Worm (Caenorhabditis elegans) whole organism, early embryonic: ENCODE results near the gene D2096.11.

Experiments used
- ama-1 ChIP-seq: fragments of 150-350 bp; optimal IDR thresholded peaks from 2 replicates; lab custom pipeline; 2014
- ceh-36 ChIP-seq: sonication (generic microtip); optimal IDR thresholded peaks from 2 replicates; lab custom pipeline; 2016; ENCODE audit warnings: missing genetic modification characterization, inconsistent platforms, missing compliant biosample characterization
- hmbx-1 ChIP-seq: sonication (generic microtip); optimal IDR thresholded peaks from 2 replicates; lab custom pipeline; 2016; ENCODE audit warnings: mild to moderate bottlenecking, missing genetic modification characterization, missing compliant biosample characterization
- hmg-4 ChIP-seq: fragments of 200-800 bp; sonication (Bioruptor generic); optimal IDR thresholded peaks from 2 replicates; lab custom pipeline; 2018; ENCODE audit warnings: mild to moderate bottlenecking, missing genetic modification characterization, missing compliant biosample characterization
- hnd-1 ChIP-seq: sonication (generic microtip); optimal IDR thresholded peaks from 2 replicates; lab custom pipeline; 2016; ENCODE audit warnings: missing genetic modification characterization, missing compliant biosample characterization
- sea-1 ChIP-seq: fragments of 200-800 bp; sonication (Bioruptor generic); conservative IDR thresholded peaks from 2 replicates; pipeline ENCODE4 v1.3.6; 2022; ENCODE audit warnings: missing genetic modification characterization, missing compliant biosample characterization
- tbx-11 ChIP-seq: fragments of 200-800 bp; sonication (Bioruptor generic); IDR thresholded peaks from 2 replicates; pipeline ENCODE4 v1.3.6; 2022; ENCODE audit warnings: missing genetic modification characterization, missing compliant biosample characterization

- no peak for TF ChIP-seq ama-1 (lab: Kevin White, UChicago)
- no peak for TF ChIP-seq ceh-36 (tag; lab: Kevin White, UChicago)
- no peak for TF ChIP-seq hnd-1 (tag; lab: Kevin White, UChicago)
- no peak for TF ChIP-seq sea-1 (GFP tag; lab: Robert Waterston, UW)
- no peak for TF ChIP-seq hmbx-1 (tag; lab: Kevin White, UChicago)
- no peak for TF ChIP-seq tbx-11 (GFP tag; lab: Robert Waterston, UW)
- TF ChIP-seq hmg-4 (GFP tag; lab: Kevin White, UChicago): no peak
Measured at ce11 chrIV:8354572-8354971, 39.4 kb downstream of the D2096.11 start, which contains the start of gene F17E9.3.
